Worm (Caenorhabditis elegans) whole organism, L2 larva: ENCODE measurements around the gene F47B10.9.

Source experiments
- ama-1 ChIP-seq: fragments of 150-350 bp; optimal IDR thresholded peaks from 2 replicates; lab custom pipeline; 2018; ENCODE audit warnings: inconsistent platforms
- egl-27 ChIP-seq: sonication (generic microtip); optimal IDR thresholded peaks from 3 replicates; lab custom pipeline; 2017; ENCODE audit warnings: missing biosample characterization, missing genetic modification reagents, missing genetic modification characterization
- fos-1 ChIP-seq: fragments of 150-350 bp; optimal IDR thresholded peaks from 2 replicates; lab custom pipeline; 2014; ENCODE audit warnings: missing biosample characterization, missing genetic modification characterization
- mbf-1 ChIP-seq: sonication (generic microtip); optimal IDR thresholded peaks from 2 replicates; lab custom pipeline; 2017; ENCODE audit warnings: missing biosample characterization, missing genetic modification characterization
- mdl-1 ChIP-seq, 2 experiments: fragments of 150-350 bp in 1 of 2; sonication (generic microtip) in 1 of 2; optimal IDR thresholded peaks; 2 replicates each; lab custom pipeline; 2017; ENCODE audit warnings: missing biosample characterization in 2 of 2, missing genetic modification characterization in 2 of 2
- peb-1 ChIP-seq: fragments of 150-350 bp; optimal IDR thresholded peaks from 2 replicates; lab custom pipeline; 2014; ENCODE audit warnings: missing biosample characterization, missing genetic modification characterization
- unc-62 ChIP-seq: fragments of 150-350 bp; optimal IDR thresholded peaks from 2 replicates; lab custom pipeline; 2014; ENCODE audit warnings: missing biosample characterization, missing genetic modification reagents, missing genetic modification characterization

ce11 chrX:10883203-10883602 is 30.7 kb downstream of the F47B10.9 start, which contains the start of gene T21E8.7:
- TF ChIP-seq egl-27 (no peak), mdl-1 (tag; optimal IDR thresholded peaks at IDR 0.05; lab: Kevin White, UChicago) (no peak), peb-1 (no peak), ama-1 (lab: Kevin White, UChicago) (no peak), fos-1 (no peak), mbf-1 (tag; lab: Kevin White, UChicago) (no peak), unc-62 (no peak)
